Fruit fly (Drosophila melanogaster): ENCODE measurements around the gene Prat.

The Prat gene

dm6 chr3R:7911482-7911881 lies at the start of gene Prat:
TSS of gene Prat (minus strand) at chr3R:7911779.
- TF ChIP-seq noc (tag; optimal IDR thresholded peaks at IDR 0.05) = no peak

dm6 chr3R:7961348-7961747 lies 49.8 kb upstream of the Prat start:
- no peak for TF ChIP-seq noc (tag; optimal IDR thresholded peaks at IDR 0.05)

- no peak for TF ChIP-seq noc (tag; optimal IDR thresholded peaks at IDR 0.05)
Measured at dm6 chr3R:7957008-7957407, 45.4 kb upstream of the Prat start.

- TF ChIP-seq noc (tag; optimal IDR thresholded peaks at IDR 0.05) = no peak
Measured at dm6 chr3R:7954477-7954876, 42.9 kb upstream of the Prat start.

dm6 chr3R:7953041-7953788 lies 41.6 kb upstream of the Prat start:
- TF ChIP-seq noc (tag; optimal IDR thresholded peaks at IDR 0.05) = no peak

dm6 chr3R:7950147-7950546 lies 38.6 kb upstream of the Prat start:
- no peak for TF ChIP-seq noc (tag; optimal IDR thresholded peaks at IDR 0.05)

- no peak for TF ChIP-seq noc (tag; optimal IDR thresholded peaks at IDR 0.05)
Measured at dm6 chr3R:7947349-7947748, 35.8 kb upstream of the Prat start.

dm6 chr3R:7944699-7945349 lies 33.2 kb upstream of the Prat start:
- TF ChIP-seq noc (tag; optimal IDR thresholded peaks at IDR 0.05) = no peak

- no peak for TF ChIP-seq noc (tag; optimal IDR thresholded peaks at IDR 0.05)
Measured at dm6 chr3R:7936786-7937363, 25.3 kb upstream of the Prat start.

dm6 chr3R:7926354-7926753 lies 14.8 kb upstream of the Prat start:
- no peak for TF ChIP-seq noc (tag; optimal IDR thresholded peaks at IDR 0.05)

dm6 chr3R:7920196-7920595 lies 8.6 kb upstream of the Prat start, which contains the start of the genes CG10445 and lds:
TSS of gene CG10445 (minus strand) at chr3R:7920299.
TSS of gene lds (plus strand) at chr3R:7920431.
- TF ChIP-seq noc (tag; optimal IDR thresholded peaks at IDR 0.05) = no peak

dm6 chr3R:7913551-7913950 lies 2.0 kb upstream of the Prat start, which contains the start of gene kipf:
TSS of gene kipf (plus strand) at chr3R:7913851.
- no peak for TF ChIP-seq noc (tag; optimal IDR thresholded peaks at IDR 0.05)

- peak; percentile 47 for TF ChIP-seq noc (tag; optimal IDR thresholded peaks at IDR 0.05)
Measured at dm6 chr3R:7913139-7913538, 1.6 kb upstream of the Prat start, which contains the start of gene Rfk. TSS of gene Rfk (minus strand) at chr3R:7913290.

- TF ChIP-seq noc (tag; optimal IDR thresholded peaks at IDR 0.05) = no peak
Measured at dm6 chr3R:7907311-7907710, 4.3 kb downstream of the Prat start, which contains the start of the genes Taf7 and EMC1. TSS of gene Taf7 (plus strand) at chr3R:7907333. TSS of gene EMC1 (minus strand) at chr3R:7907363.

- no peak for TF ChIP-seq noc (tag; optimal IDR thresholded peaks at IDR 0.05)
Measured at dm6 chr3R:7902313-7902872, 9.2 kb downstream of the Prat start, which contains the start of gene mRpS9. TSS of gene mRpS9 (minus strand) at chr3R:7902667.

- TF ChIP-seq noc (tag; optimal IDR thresholded peaks at IDR 0.05) = no peak
Measured at dm6 chr3R:7899277-7899676, 12.3 kb downstream of the Prat start.
